Fruit fly (Drosophila melanogaster) whole organism, embryonic: ENCODE results near the gene Sems.

ENCODE experiments used
- B-H2 ChIP-seq: fragments of 200-800 bp; sonication (Bioruptor generic); optimal IDR thresholded peaks from 2 replicates; lab custom pipeline; 2018; ENCODE audit warnings: missing biosample characterization, mild to moderate bottlenecking, missing genetic modification characterization
- CG10147 ChIP-seq: fragments of 200-800 bp; sonication (Bioruptor generic); optimal IDR thresholded peaks from 2 replicates; lab custom pipeline; 2019; ENCODE audit warnings: missing biosample characterization, mild to moderate bottlenecking, missing genetic modification characterization, moderate library complexity
- CG10543 ChIP-seq: fragments of 200-800 bp; sonication (Bioruptor generic); optimal IDR thresholded peaks from 3 replicates; lab custom pipeline; 2017; ENCODE audit warnings: missing biosample characterization, mild to moderate bottlenecking, missing genetic modification characterization, moderate library complexity
- CG10654 ChIP-seq: fragments of 200-800 bp; sonication (Bioruptor generic); optimal IDR thresholded peaks from 2 replicates; lab custom pipeline; 2016; ENCODE audit warnings: missing biosample characterization, missing genetic modification characterization
- CG11247 ChIP-seq: fragments of 200-800 bp; sonication (Bioruptor generic); IDR thresholded peaks from 2 replicates; pipeline ENCODE4 v1.3.6; 2022; ENCODE audit warnings: missing biosample characterization, missing genetic modification characterization
- CG11504 ChIP-seq: fragments of 200-800 bp; sonication (Bioruptor generic); optimal IDR thresholded peaks from 3 replicates; lab custom pipeline; 2019; ENCODE audit warnings: missing biosample characterization, mild to moderate bottlenecking, missing genetic modification characterization, moderate library complexity
- CG12219 ChIP-seq: fragments of 200-800 bp; sonication (Bioruptor generic); optimal IDR thresholded peaks from 3 replicates; lab custom pipeline; 2018; ENCODE audit warnings: missing biosample characterization, mild to moderate bottlenecking, missing genetic modification characterization
- CG14014 ChIP-seq: fragments of 200-800 bp; sonication (Bioruptor generic); IDR thresholded peaks from 2 replicates; pipeline ENCODE4 v1.3.6; 2022; ENCODE audit warnings: missing biosample characterization, missing genetic modification characterization
- CG14965 ChIP-seq: fragments of 200-800 bp; sonication (Bioruptor generic); optimal IDR thresholded peaks from 2 replicates; lab custom pipeline; 2016; ENCODE audit warnings: missing biosample characterization, missing genetic modification characterization, borderline replicate concordance
- CG1529 ChIP-seq: fragments of 200-800 bp; sonication (Bioruptor generic); optimal IDR thresholded peaks from 3 replicates; lab custom pipeline; 2018; ENCODE audit warnings: missing biosample characterization, missing genetic modification characterization
- CG16779 ChIP-seq: fragments of 200-800 bp; sonication (Bioruptor generic); IDR thresholded peaks from 2 replicates; pipeline ENCODE4 v1.3.6; 2022; ENCODE audit warnings: missing biosample characterization, missing genetic modification characterization
- CG17385 ChIP-seq: fragments of 200-800 bp; sonication (Bioruptor generic); optimal IDR thresholded peaks from 3 replicates; lab custom pipeline; 2018; ENCODE audit warnings: missing biosample characterization, mild to moderate bottlenecking, missing genetic modification characterization
- CG17802 ChIP-seq: fragments of 200-800 bp; sonication (Bioruptor generic); optimal IDR thresholded peaks from 2 replicates; lab custom pipeline; 2018; ENCODE audit warnings: missing biosample characterization, mild to moderate bottlenecking, missing genetic modification characterization, moderate library complexity
- CG18476 ChIP-seq: fragments of 200-800 bp; sonication (Bioruptor generic); optimal IDR thresholded peaks from 2 replicates; lab custom pipeline; 2016; ENCODE audit warnings: missing biosample characterization, mild to moderate bottlenecking, missing genetic modification characterization
- CG18599 ChIP-seq: fragments of 200-800 bp; sonication (Bioruptor generic); optimal IDR thresholded peaks from 3 replicates; lab custom pipeline; 2017; ENCODE audit warnings: missing biosample characterization, missing genetic modification characterization, mild to moderate bottlenecking, moderate library complexity, missing genetic modification reagents
- CG32772 ChIP-seq: fragments of 200-800 bp; sonication (Bioruptor generic); IDR thresholded peaks from 2 replicates; pipeline ENCODE4 v1.3.6; 2022; ENCODE audit warnings: missing biosample characterization, missing genetic modification characterization
- CG33557 ChIP-seq: fragments of 200-800 bp; sonication (Bioruptor generic); optimal IDR thresholded peaks from 2 replicates; lab custom pipeline; 2019; ENCODE audit warnings: missing biosample characterization, mild to moderate bottlenecking, missing genetic modification characterization, moderate library complexity
- CG3995 ChIP-seq: fragments of 200-800 bp; sonication (Bioruptor generic); optimal IDR thresholded peaks from 3 replicates; lab custom pipeline; 2016; ENCODE audit warnings: missing biosample characterization, missing genetic modification characterization
- CG4282 ChIP-seq: fragments of 200-800 bp; sonication (Bioruptor generic); optimal IDR thresholded peaks from 2 replicates; lab custom pipeline; 2016; ENCODE audit warnings: missing biosample characterization, missing genetic modification characterization
- CG4328 ChIP-seq: fragments of 200-800 bp; sonication (Bioruptor generic); optimal IDR thresholded peaks from 3 replicates; lab custom pipeline; 2017; ENCODE audit warnings: missing biosample characterization, missing genetic modification reagents, missing genetic modification characterization
- CG8359 ChIP-seq: fragments of 200-800 bp; sonication (Bioruptor generic); optimal IDR thresholded peaks from 2 replicates; lab custom pipeline; 2017; ENCODE audit warnings: missing biosample characterization, mild to moderate bottlenecking, missing genetic modification characterization, borderline replicate concordance
- D ChIP-seq, 2 experiments: fragments of 200-800 bp in 1 of 2; fragments of >200 bp in 1 of 2; sonication (Bioruptor generic) in 1 of 2; optimal IDR thresholded peaks; 2 replicates in 1 of 2; 3 replicates in 1 of 2; lab custom pipeline; 2017; ENCODE audit warnings: mild to moderate bottlenecking in 1 of 2, missing biosample characterization in 1 of 2, missing genetic modification characterization in 1 of 2, missing genetic modification reagents in 1 of 2
- D19A ChIP-seq: fragments of 200-800 bp; optimal IDR thresholded peaks from 3 replicates; lab custom pipeline; 2019; ENCODE audit warnings: missing biosample characterization, mild to moderate bottlenecking, missing genetic modification characterization, moderate library complexity
- D19B ChIP-seq: fragments of 200-800 bp; sonication (Bioruptor generic); optimal IDR thresholded peaks from 2 replicates; lab custom pipeline; 2017; ENCODE audit warnings: missing biosample characterization, mild to moderate bottlenecking, missing genetic modification characterization
- Dfd ChIP-seq, 2 experiments: fragments of >200 bp; optimal IDR thresholded peaks; 2 replicates each; lab custom pipeline; 2017; ENCODE audit warnings: missing biosample characterization in 2 of 2, missing genetic modification characterization in 2 of 2
- Dll ChIP-seq: fragments of 200-800 bp; sonication (Bioruptor generic); IDR thresholded peaks from 4 replicates; pipeline ENCODE4 v1.3.6; 2022; ENCODE audit warnings: missing biosample characterization, missing genetic modification characterization; ENCODE audit not compliant: partially characterized antibody
- GATAe ChIP-seq: fragments of 200-800 bp; sonication (Bioruptor generic); conservative IDR thresholded peaks from 2 replicates; pipeline ENCODE4 v1.3.6; 2022; ENCODE audit warnings: missing biosample characterization, missing genetic modification characterization
- H2.0 ChIP-seq: fragments of 200-800 bp; sonication (Bioruptor generic); IDR thresholded peaks from 2 replicates; pipeline ENCODE4 v1.3.6; 2022; ENCODE audit warnings: missing biosample characterization, missing genetic modification characterization
- HmgZ ChIP-seq: fragments of 200-800 bp; sonication (Bioruptor generic); optimal IDR thresholded peaks from 2 replicates; lab custom pipeline; 2018; ENCODE audit warnings: missing biosample characterization, mild to moderate bottlenecking, missing genetic modification characterization
- MBD-R2 ChIP-seq: fragments of 200-800 bp; sonication (Bioruptor generic); IDR thresholded peaks from 2 replicates; pipeline ENCODE4 v1.3.6; 2022; ENCODE audit warnings: missing biosample characterization, missing genetic modification characterization
- Rx ChIP-seq: fragments of 200-800 bp; sonication (Bioruptor generic); IDR thresholded peaks from 2 replicates; pipeline ENCODE4 v1.3.6; 2022; ENCODE audit warnings: missing biosample characterization, missing genetic modification characterization
- Stat92E ChIP-seq, 3 experiments: fragments of >200 bp in 2 of 3; fragments of 200-800 bp in 1 of 3; sonication (Bioruptor generic) in 1 of 3; optimal IDR thresholded peaks; 2 replicates each; lab custom pipeline; 2017 to 2019; ENCODE audit warnings: missing biosample characterization in 3 of 3, missing genetic modification characterization in 3 of 3, mild to moderate bottlenecking in 1 of 3, moderate library complexity in 1 of 3
- Xrp1 ChIP-seq: fragments of 200-800 bp; sonication (Bioruptor generic); IDR thresholded peaks from 2 replicates; pipeline ENCODE4 v1.3.6; 2022; ENCODE audit warnings: missing biosample characterization, missing genetic modification characterization
- ac ChIP-seq: fragments of 200-800 bp; sonication (Bioruptor generic); optimal IDR thresholded peaks from 3 replicates; lab custom pipeline; 2017; ENCODE audit warnings: missing biosample characterization, mild to moderate bottlenecking, missing genetic modification characterization
- al ChIP-seq: fragments of 200-800 bp; sonication (Bioruptor generic); IDR thresholded peaks from 2 replicates; pipeline ENCODE4 v1.3.6; 2022; ENCODE audit warnings: missing biosample characterization, missing genetic modification characterization
- ap ChIP-seq: fragments of 200-800 bp; sonication (Bioruptor generic); IDR thresholded peaks from 2 replicates; pipeline ENCODE4 v1.3.6; 2022; ENCODE audit warnings: missing biosample characterization, missing genetic modification characterization
- ato ChIP-seq: fragments of 200-800 bp; sonication (Bioruptor generic); IDR thresholded peaks from 2 replicates; pipeline ENCODE4 v1.3.6; 2022; ENCODE audit warnings: missing biosample characterization, missing genetic modification characterization; ENCODE audit not compliant: partially characterized antibody
- bcd ChIP-seq: fragments of 200-800 bp; sonication (Bioruptor generic); optimal IDR thresholded peaks from 2 replicates; lab custom pipeline; 2017; ENCODE audit warnings: missing biosample characterization, mild to moderate bottlenecking, missing genetic modification characterization
- chn ChIP-seq: fragments of 200-800 bp; sonication (Bioruptor generic); optimal IDR thresholded peaks from 2 replicates; lab custom pipeline; 2016; ENCODE audit warnings: missing biosample characterization, missing genetic modification characterization
- dimm ChIP-seq: fragments of 200-800 bp; sonication (Bioruptor generic); IDR thresholded peaks from 2 replicates; pipeline ENCODE4 v1.3.6; 2022; ENCODE audit warnings: missing biosample characterization, missing genetic modification characterization
- fd102C ChIP-seq: fragments of 200-800 bp; sonication (Bioruptor generic); optimal IDR thresholded peaks from 2 replicates; lab custom pipeline; 2018; ENCODE audit warnings: missing biosample characterization, mild to moderate bottlenecking, missing genetic modification characterization, moderate library complexity
- gsb-n ChIP-seq: fragments of 200-800 bp; sonication (Bioruptor generic); optimal IDR thresholded peaks from 3 replicates; lab custom pipeline; 2018; ENCODE audit warnings: missing biosample characterization, mild to moderate bottlenecking, missing genetic modification characterization
- h ChIP-seq: fragments of >200 bp; optimal IDR thresholded peaks from 2 replicates; lab custom pipeline; 2017
- hth ChIP-seq: fragments of >200 bp; optimal IDR thresholded peaks from 2 replicates; lab custom pipeline; 2017; ENCODE audit warnings: inconsistent platforms
- jing ChIP-seq: fragments of 200-800 bp; sonication (Bioruptor generic); optimal IDR thresholded peaks from 2 replicates; lab custom pipeline; 2018; ENCODE audit warnings: missing biosample characterization, mild to moderate bottlenecking, missing genetic modification characterization
- mirr ChIP-seq: fragments of 200-800 bp; sonication (Bioruptor generic); optimal IDR thresholded peaks from 3 replicates; lab custom pipeline; 2018; ENCODE audit warnings: missing biosample characterization, mild to moderate bottlenecking, missing genetic modification characterization
- pzg ChIP-seq: fragments of 200-800 bp; sonication (Bioruptor generic); optimal IDR thresholded peaks from 3 replicates; lab custom pipeline; 2018; ENCODE audit warnings: missing biosample characterization, mild to moderate bottlenecking, missing genetic modification characterization, moderate library complexity
- sens ChIP-seq: fragments of 200-800 bp; sonication (Bioruptor generic); peaks from one replicate; lab custom pipeline; 2016; ENCODE audit warnings: missing biosample characterization, missing genetic modification characterization
- twi ChIP-seq: fragments of 200-800 bp; optimal IDR thresholded peaks from 2 replicates; lab custom pipeline; 2019; ENCODE audit warnings: missing biosample characterization, mild to moderate bottlenecking, missing genetic modification characterization, moderate library complexity
- vnd ChIP-seq: fragments of 200-800 bp; sonication (Bioruptor generic); IDR thresholded peaks from 3 replicates; pipeline ENCODE4 v1.3.6; 2022; ENCODE audit warnings: missing biosample characterization, missing genetic modification characterization; ENCODE audit not compliant: partially characterized antibody

The Sems gene

dm6 chr3L:20923030-20923591 lies 33.4 kb downstream of the Sems start (continued):
- TF ChIP-seq CG12219 (GFP tag; lab: Kevin White, UChicago), result peak; percentile 16
- TF ChIP-seq Rx (GFP tag; lab: Robert Waterston, UW), result no peak
- TF ChIP-seq CG4282, result no peak
- TF ChIP-seq CG10543 (GFP tag; lab: Kevin White, UChicago), result no peak
- TF ChIP-seq HmgZ (tag; lab: Kevin White, UChicago), result no peak
- TF ChIP-seq Xrp1 (GFP tag; lab: Robert Waterston, UW), result peak; percentile 81
- TF ChIP-seq GATAe, result no peak
- TF ChIP-seq CG1529 (GFP tag; lab: Kevin White, UChicago), result peak; percentile 38
- no peak for TF ChIP-seq ato
- no peak for TF ChIP-seq al (GFP tag; lab: Robert Waterston, UW)
- TF ChIP-seq CG14965 (GFP tag; lab: Kevin White, UChicago), result no peak
- no peak for TF ChIP-seq CG4328
- peak; percentile 54 for TF ChIP-seq gsb-n (tag; lab: Kevin White, UChicago)
- peak; percentile 93 for TF ChIP-seq sens
- TF ChIP-seq dimm (GFP tag; lab: Robert Waterston, UW), result 0 out of 2 replicates have a peak, but pooled peaks have one; percentile 7
- peak; percentile 61 for TF ChIP-seq D19A (tag; lab: Kevin White, UChicago)
- TF ChIP-seq jing (GFP tag; lab: Kevin White, UChicago), result peak; percentile 34
- TF ChIP-seq B-H2 (GFP tag; lab: Kevin White, UChicago), result no peak
- TF ChIP-seq CG17802 (tag; lab: Kevin White, UChicago), result no peak
- no peak for TF ChIP-seq Stat92E (GFP tag; optimal IDR thresholded peaks at IDR 0.05; lab: Kevin White, UChicago)
- peak; percentile 11 for TF ChIP-seq bcd (GFP tag; lab: Kevin White, UChicago)
- TF ChIP-seq CG16779 (GFP tag; lab: Robert Waterston, UW), result no peak
- peak; percentile 57 for TF ChIP-seq ac (GFP tag; lab: Kevin White, UChicago)
- no peak for TF ChIP-seq mirr (GFP tag; lab: Kevin White, UChicago)
- no peak for TF ChIP-seq twi
- peak; percentile 46; the same call in 1 of the 2 replicates for TF ChIP-seq CG32772 (GFP tag; lab: Robert Waterston, UW)
- TF ChIP-seq CG14014 (GFP tag; lab: Robert Waterston, UW), result no peak
- TF ChIP-seq hth (lab: Kevin White, UChicago), result no peak
- no peak for TF ChIP-seq CG17385
- peak; percentile 5 for TF ChIP-seq CG33557 (GFP tag; lab: Kevin White, UChicago)
- peak; percentile 15 for TF ChIP-seq CG8359 (GFP tag; lab: Kevin White, UChicago)
- TF ChIP-seq fd102C (GFP tag; lab: Kevin White, UChicago), result peak; percentile 53
- TF ChIP-seq CG11504 (tag; lab: Kevin White, UChicago), result peak; percentile 57
- no peak for TF ChIP-seq H2.0 (GFP tag; lab: Robert Waterston, UW)
- peak; percentile 27 for TF ChIP-seq CG18599 (GFP tag; lab: Kevin White, UChicago)
- no peak for TF ChIP-seq MBD-R2 (GFP tag; lab: Robert Waterston, UW)
- no peak for TF ChIP-seq CG10147
- TF ChIP-seq CG11247 (GFP tag; lab: Robert Waterston, UW), result no peak
- no peak for TF ChIP-seq Dfd (GFP tag; optimal IDR thresholded peaks at IDR 0.05; lab: Kevin White, UChicago)
- TF ChIP-seq h, result no peak
- TF ChIP-seq D (optimal IDR thresholded peaks at IDR 0.05; lab: Kevin White, UChicago), result no peak
- peak; percentile 56 for TF ChIP-seq D (GFP tag; optimal IDR thresholded peaks at IDR 0.05; lab: Kevin White, UChicago)
- peak; percentile 1 for TF ChIP-seq CG10654 (GFP tag; lab: Kevin White, UChicago)
- peak; percentile 65 for TF ChIP-seq D19B (GFP tag; lab: Kevin White, UChicago)
- TF ChIP-seq ap (GFP tag; lab: Robert Waterston, UW), result no peak
- no peak for TF ChIP-seq CG18476 (GFP tag; lab: Kevin White, UChicago)
- TF ChIP-seq CG3995, result no peak
- no peak for TF ChIP-seq vnd
- TF ChIP-seq Dll (GFP tag; lab: Robert Waterston, UW), result no peak
- TF ChIP-seq pzg, result no peak
- TF ChIP-seq chn (GFP tag; lab: Kevin White, UChicago), result peak; percentile 54
